Fruit fly (Drosophila melanogaster): ENCODE measurements around the gene CG15312.

The CG15312 gene

dm6 chrX:10086095-10086888 lies 15.6 kb upstream of the CG15312 start, which contains the start of the genes Naxe and RhoU (continued):
- no peak for TF ChIP-seq cg (GFP tag; optimal IDR thresholded peaks at IDR 0.05)
- peak; percentile 51 for TF ChIP-seq Dip3 (GFP tag; optimal IDR thresholded peaks at IDR 0.05)
- peak; percentile 12 for TF ChIP-seq CG30020 (tag; optimal IDR thresholded peaks at IDR 0.05)
- no peak for TF ChIP-seq CG10654 (GFP tag; optimal IDR thresholded peaks at IDR 0.05)
- TF ChIP-seq CG4424 (GFP tag; optimal IDR thresholded peaks at IDR 0.05) = peak; percentile 8
- no peak for TF ChIP-seq Gsc (GFP tag; IDR thresholded peaks at IDR 0.05)
- TF ChIP-seq YL-1 (GFP tag; optimal IDR thresholded peaks at IDR 0.05) = no peak
- TF ChIP-seq Dref (GFP tag; IDR thresholded peaks at IDR 0.05) = peak; percentile 41
- no peak for TF ChIP-seq yki (optimal IDR thresholded peaks at IDR 0.05)
- 0 out of 2 replicates have a peak, but pooled peaks have one; percentile 29 for TF ChIP-seq onecut (GFP tag; IDR thresholded peaks at IDR 0.05)
- TF ChIP-seq Fer2 (tag; optimal IDR thresholded peaks at IDR 0.05) = no peak
- no peak for TF ChIP-seq CG14965 (GFP tag; optimal IDR thresholded peaks at IDR 0.05; ENCODE audit: borderline replicate concordance)
- no peak for TF ChIP-seq D (optimal IDR thresholded peaks at IDR 0.05)
- no peak for TF ChIP-seq D (GFP tag; optimal IDR thresholded peaks at IDR 0.05)
- no peak for TF ChIP-seq dan (GFP tag; IDR thresholded peaks at IDR 0.05)
- TF ChIP-seq HHEX (GFP tag; optimal IDR thresholded peaks at IDR 0.05) = no peak
- no peak for TF ChIP-seq Nf-YA (GFP tag; IDR thresholded peaks at IDR 0.05)
- no peak for TF ChIP-seq CG12236 (GFP tag; optimal IDR thresholded peaks at IDR 0.05)
- TF ChIP-seq CG14860 (GFP tag; IDR thresholded peaks at IDR 0.05; ENCODE audit: partially characterized antibody) = no peak
- TF ChIP-seq so (GFP tag; IDR thresholded peaks at IDR 0.05) = no peak
- no peak for TF ChIP-seq ems (GFP tag; optimal IDR thresholded peaks at IDR 0.05)
- no peak; the same call in 1 of the 2 replicates for TF ChIP-seq sob (GFP tag; IDR thresholded peaks at IDR 0.05)
- TF ChIP-seq CG11085 (GFP tag; IDR thresholded peaks at IDR 0.05) = no peak; the same call in 1 of the 2 replicates
- TF ChIP-seq CG30431 (GFP tag; optimal IDR thresholded peaks at IDR 0.05) = no peak
- no peak; the same call in 1 of the 2 replicates for TF ChIP-seq CG32772 (GFP tag; IDR thresholded peaks at IDR 0.05)
- TF ChIP-seq CG8290 (GFP tag; optimal IDR thresholded peaks at IDR 0.05) = peak; percentile 23
- TF ChIP-seq CG8290 (tag; optimal IDR thresholded peaks at IDR 0.05) = peak in 1 of 2 experiments; percentile 68
- 0 out of 2 replicates have a peak, but pooled peaks have one; percentile 23 for TF ChIP-seq tna (GFP tag; IDR thresholded peaks at IDR 0.05; ENCODE audit: partially characterized antibody)
- TF ChIP-seq klu (GFP tag; IDR thresholded peaks at IDR 0.05) = 0 out of 2 replicates have a peak, but pooled peaks have one; percentile 15
- TF ChIP-seq Sry-δ (GFP tag; optimal IDR thresholded peaks at IDR 0.05) = peak; percentile 48
- no peak for TF ChIP-seq Kr (GFP tag; optimal IDR thresholded peaks at IDR 0.05)
- peak; percentile 48 for TF ChIP-seq sisA (GFP tag; IDR thresholded peaks at IDR 0.05)
- no peak for TF ChIP-seq corto (GFP tag; optimal IDR thresholded peaks at IDR 0.05)
- peak; percentile 27 to 31 for TF ChIP-seq dpn (GFP tag; optimal IDR thresholded peaks at IDR 0.05)
- TF ChIP-seq CG12299 (tag; optimal IDR thresholded peaks at IDR 0.05) = no peak
- no peak for TF ChIP-seq oc (tag; optimal IDR thresholded peaks at IDR 0.05)
- peak; percentile 32 for TF ChIP-seq stwl (tag; optimal IDR thresholded peaks at IDR 0.05)
- TF ChIP-seq pfk (GFP tag; optimal IDR thresholded peaks at IDR 0.05) = no peak
- TF ChIP-seq CG14014 (GFP tag; IDR thresholded peaks at IDR 0.05) = no peak
- no peak for TF ChIP-seq CG15073 (GFP tag; optimal IDR thresholded peaks at IDR 0.05)
- no peak for TF ChIP-seq cad (GFP tag; optimal IDR thresholded peaks at IDR 0.05)
- TF ChIP-seq Blimp-1 (GFP tag; optimal IDR thresholded peaks at IDR 0.05) = no peak
- no peak for TF ChIP-seq zen2 (GFP tag; IDR thresholded peaks at IDR 0.05; ENCODE audit: partially characterized antibody)
- TF ChIP-seq CG6272 (GFP tag; IDR thresholded peaks at IDR 0.05) = peak; percentile 10; the same call in 1 of the 2 replicates
- TF ChIP-seq ftz-f1 (GFP tag; optimal IDR thresholded peaks at IDR 0.05) = no peak
- peak; percentile 42 for TF ChIP-seq CG15514 (GFP tag; optimal IDR thresholded peaks at IDR 0.05)
- no peak for TF ChIP-seq CG18619 (GFP tag; optimal IDR thresholded peaks at IDR 0.05)
- peak; percentile 56 for TF ChIP-seq CoRest (tag; optimal IDR thresholded peaks at IDR 0.05)
- peak; percentile 35; the same call in 1 of the 3 replicates for TF ChIP-seq knrl (GFP tag; IDR thresholded peaks at IDR 0.05; ENCODE audit: partially characterized antibody)
- no peak for TF ChIP-seq Lim3 (GFP tag; IDR thresholded peaks at IDR 0.05)
